Fruit fly (Drosophila melanogaster) whole organism, wandering third instar larva: ENCODE results near the gene Eig71Eg.

ENCODE experiments used
- CG32264 ChIP-seq: fragments of 200-800 bp; sonication (Bioruptor generic); optimal IDR thresholded peaks from 2 replicates; lab custom pipeline; 2016; ENCODE audit warnings: missing biosample characterization, missing genetic modification characterization
- CG9705 ChIP-seq: fragments of 200-800 bp; sonication (Bioruptor generic); optimal IDR thresholded peaks from 2 replicates; lab custom pipeline; 2018; ENCODE audit warnings: missing biosample characterization, mild to moderate bottlenecking, missing genetic modification characterization
- CrebA ChIP-seq: fragments of 200-800 bp; sonication (Bioruptor generic); optimal IDR thresholded peaks from 2 replicates; lab custom pipeline; 2016; ENCODE audit warnings: missing biosample characterization, mild to moderate bottlenecking, missing genetic modification characterization, borderline replicate concordance
- Dfd ChIP-seq: fragments of >200 bp; optimal IDR thresholded peaks from 2 replicates; lab custom pipeline; 2017; ENCODE audit warnings: missing biosample characterization, missing genetic modification characterization
- GATAd ChIP-seq: sonication (Bioruptor generic); optimal IDR thresholded peaks from 2 replicates; lab custom pipeline; 2016; ENCODE audit warnings: missing biosample characterization, missing genetic modification characterization
- HLH106 ChIP-seq: fragments of 200-800 bp; optimal IDR thresholded peaks from 3 replicates; lab custom pipeline; 2019; ENCODE audit warnings: missing biosample characterization, mild to moderate bottlenecking, missing genetic modification characterization, moderate library complexity
- Hr78 ChIP-seq: fragments of >200 bp; optimal IDR thresholded peaks from 2 replicates; lab custom pipeline; 2017; ENCODE audit warnings: missing biosample characterization, missing genetic modification characterization
- Hr83 ChIP-seq: fragments of 200-300 bp; sonication (Bioruptor generic); optimal IDR thresholded peaks from 2 replicates; lab custom pipeline; 2016; ENCODE audit warnings: missing biosample characterization, mild to moderate bottlenecking, missing genetic modification characterization, moderate library complexity; ENCODE audit not compliant: poor library complexity, severe bottlenecking
- Jra ChIP-seq: sonication (Bioruptor generic); optimal IDR thresholded peaks from 2 replicates; lab custom pipeline; 2016; ENCODE audit warnings: missing biosample characterization, missing genetic modification characterization
- Myc ChIP-seq: fragments of >200 bp; optimal IDR thresholded peaks from 2 replicates; lab custom pipeline; 2017
- N ChIP-seq: fragments of >200 bp; optimal IDR thresholded peaks from 2 replicates; lab custom pipeline; 2018; ENCODE audit warnings: missing biosample characterization, missing external identifiers, missing genetic modification characterization
- OdsH ChIP-seq: fragments of 200-800 bp; sonication (Bioruptor generic); optimal IDR thresholded peaks from 2 replicates; lab custom pipeline; 2016; ENCODE audit warnings: missing biosample characterization, mild to moderate bottlenecking, missing genetic modification characterization
- Rel ChIP-seq, 2 experiments: fragments of 200-800 bp; sonication (Bioruptor generic) in 1 of 2; optimal IDR thresholded peaks; 2 replicates in 1 of 2; 3 replicates in 1 of 2; lab custom pipeline; 2016 to 2019; ENCODE audit warnings: mild to moderate bottlenecking in 2 of 2, missing biosample characterization in 2 of 2, missing genetic modification characterization in 2 of 2, moderate library complexity in 1 of 2
- Sp1 ChIP-seq: fragments of 200-800 bp; sonication (Bioruptor generic); optimal IDR thresholded peaks from 3 replicates; lab custom pipeline; 2019; ENCODE audit warnings: missing biosample characterization, mild to moderate bottlenecking, missing genetic modification characterization, moderate library complexity
- br ChIP-seq: fragments of 200-800 bp; sonication (Bioruptor generic); optimal IDR thresholded peaks from 2 replicates; lab custom pipeline; 2016; ENCODE audit warnings: missing biosample characterization, missing genetic modification characterization
- dl ChIP-seq, 2 experiments: fragments of 175-275, 200-275 bp in 1 of 2; fragments of 200-275 bp in 1 of 2; sonication (Bioruptor generic); optimal IDR thresholded peaks; lab custom pipeline; 2018; ENCODE audit warnings: mild to moderate bottlenecking in 2 of 2, missing biosample characterization in 2 of 2, missing genetic modification characterization in 2 of 2, moderate library complexity in 2 of 2; ENCODE audit not compliant: partially characterized antibody in 2 of 2, insufficient read depth in 1 of 2
- dsf ChIP-seq: sonication (Bioruptor generic); optimal IDR thresholded peaks from 2 replicates; lab custom pipeline; 2016; ENCODE audit warnings: missing biosample characterization, missing genetic modification characterization, borderline replicate concordance
- ey ChIP-seq: fragments of 200-800 bp; sonication (Bioruptor generic); optimal IDR thresholded peaks from 2 replicates; lab custom pipeline; 2016; ENCODE audit warnings: missing biosample characterization, missing genetic modification characterization
- foxo ChIP-seq, 2 experiments: fragments of 200-800 bp; sonication (Bioruptor generic); optimal IDR thresholded peaks; 2 replicates in 1 of 2; 3 replicates in 1 of 2; lab custom pipeline; 2016 to 2017; ENCODE audit warnings: missing biosample characterization in 2 of 2, missing genetic modification characterization in 2 of 2
- fru ChIP-seq: fragments of 200-800 bp; sonication (Bioruptor generic); optimal IDR thresholded peaks from 3 replicates; lab custom pipeline; 2016; ENCODE audit warnings: missing biosample characterization, mild to moderate bottlenecking, missing genetic modification characterization
- h ChIP-seq: fragments of 200-800 bp; sonication (Bioruptor generic); optimal IDR thresholded peaks from 3 replicates; lab custom pipeline; 2016; ENCODE audit warnings: missing biosample characterization, mild to moderate bottlenecking, missing genetic modification characterization
- lola ChIP-seq: fragments of >200 bp; optimal IDR thresholded peaks from 2 replicates; lab custom pipeline; 2017; ENCODE audit warnings: missing biosample characterization, missing genetic modification characterization
- pan ChIP-seq: fragments of >200 bp; optimal IDR thresholded peaks from 2 replicates; lab custom pipeline; 2017
- psq ChIP-seq: fragments of 200-800 bp; sonication (Bioruptor generic); optimal IDR thresholded peaks from 3 replicates; lab custom pipeline; 2017; ENCODE audit warnings: missing biosample characterization, mild to moderate bottlenecking, missing genetic modification characterization, moderate library complexity
- rgr ChIP-seq: fragments of 200-800 bp; sonication (Bioruptor generic); optimal IDR thresholded peaks from 3 replicates; lab custom pipeline; 2016; ENCODE audit warnings: missing biosample characterization, mild to moderate bottlenecking, missing genetic modification characterization
- sv ChIP-seq: fragments of 200-800 bp; sonication (Bioruptor generic); optimal IDR thresholded peaks from 3 replicates; lab custom pipeline; 2016; ENCODE audit warnings: missing biosample characterization, missing genetic modification characterization
- tai ChIP-seq: sonication (Bioruptor generic); optimal IDR thresholded peaks from 2 replicates; lab custom pipeline; 2016; ENCODE audit warnings: missing biosample characterization, missing genetic modification characterization
- usp ChIP-seq: fragments of >200 bp; optimal IDR thresholded peaks from 2 replicates; lab custom pipeline; 2017; ENCODE audit warnings: missing biosample characterization, missing genetic modification characterization
- woc ChIP-seq: sonication (Bioruptor generic); optimal IDR thresholded peaks from 2 replicates; lab custom pipeline; 2016; ENCODE audit warnings: missing biosample characterization, mild to moderate bottlenecking, missing genetic modification characterization

Gene Eig71Eg

dm6 chr3L:15639978-15640377 lies 17.4 kb upstream of the Eig71Eg start:
- no peak for TF ChIP-seq br (GFP tag; lab: Kevin White, UChicago)
- TF ChIP-seq Jra (GFP tag; lab: Kevin White, UChicago), result no peak
- no peak for TF ChIP-seq OdsH
- no peak for TF ChIP-seq usp (GFP tag; lab: Kevin White, UChicago)
- no peak for TF ChIP-seq foxo (GFP tag; optimal IDR thresholded peaks at IDR 0.05; lab: Kevin White, UChicago)
- no peak for TF ChIP-seq N (GFP tag; lab: Kevin White, UChicago)
- TF ChIP-seq dl (GFP tag; optimal IDR thresholded peaks at IDR 0.05; lab: Kevin White, UChicago; ENCODE audit: insufficient read depth in 1 of 2, partially characterized antibody in 2 of 2), result no peak
- TF ChIP-seq Myc (lab: Kevin White, UChicago), result no peak
- TF ChIP-seq woc (GFP tag; lab: Kevin White, UChicago), result no peak
- TF ChIP-seq pan (lab: Kevin White, UChicago), result no peak
- no peak for TF ChIP-seq Hr78 (GFP tag; lab: Kevin White, UChicago)
- TF ChIP-seq Dfd (GFP tag; lab: Kevin White, UChicago), result no peak
- no peak for TF ChIP-seq GATAd (GFP tag; lab: Kevin White, UChicago)
- TF ChIP-seq dsf, result no peak
- TF ChIP-seq CG9705, result no peak
- no peak for TF ChIP-seq sv
- no peak for TF ChIP-seq Hr83 (GFP tag; lab: Kevin White, UChicago)
- no peak for TF ChIP-seq Rel (GFP tag; optimal IDR thresholded peaks at IDR 0.05; lab: Kevin White, UChicago)
- TF ChIP-seq Rel (tag; optimal IDR thresholded peaks at IDR 0.05; lab: Kevin White, UChicago), result no peak
- no peak for TF ChIP-seq CG32264 (GFP tag; lab: Kevin White, UChicago)

dm6 chr3L:15641590-15642019 lies 15.8 kb upstream of the Eig71Eg start:
- TF ChIP-seq Sp1 (GFP tag; lab: Kevin White, UChicago) (peak; percentile 4), N (GFP tag; lab: Kevin White, UChicago) (no peak), Rel (GFP tag; optimal IDR thresholded peaks at IDR 0.05; lab: Kevin White, UChicago) (no peak), Rel (tag; optimal IDR thresholded peaks at IDR 0.05; lab: Kevin White, UChicago) (no peak), h (GFP tag; lab: Kevin White, UChicago) (no peak), foxo (GFP tag; optimal IDR thresholded peaks at IDR 0.05; lab: Kevin White, UChicago) (peak in 1 of 2 experiments; percentile 25), fru (GFP tag; lab: Kevin White, UChicago) (peak; percentile 8), br (GFP tag; lab: Kevin White, UChicago) (peak; percentile 20), ey (GFP tag; lab: Kevin White, UChicago) (peak; percentile 11), HLH106 (peak; percentile 23), dsf (no peak), Hr83 (GFP tag; lab: Kevin White, UChicago) (no peak)

dm6 chr3L:15646182-15646581 lies 11.2 kb upstream of the Eig71Eg start:
- TF ChIP-seq Rel (GFP tag; optimal IDR thresholded peaks at IDR 0.05; lab: Kevin White, UChicago) (no peak), Rel (tag; optimal IDR thresholded peaks at IDR 0.05; lab: Kevin White, UChicago) (no peak), lola (GFP tag; lab: Kevin White, UChicago) (no peak), CrebA (no peak), dsf (no peak), rgr (GFP tag; lab: Kevin White, UChicago) (no peak)

dm6 chr3L:15647712-15648621 lies 9.5 kb upstream of the Eig71Eg start, which contains the start of the genes comm3 and CG43083:
Gene comm3 (minus strand): TSS chr3L:15647762.
Gene CG43083 (plus strand): TSS chr3L:15648571.
- peak; percentile 34 for TF ChIP-seq CrebA
- peak; percentile 32 for TF ChIP-seq fru (GFP tag; lab: Kevin White, UChicago)
- no peak for TF ChIP-seq psq (GFP tag; lab: Kevin White, UChicago)
- peak; percentile 30 for TF ChIP-seq Hr83 (GFP tag; lab: Kevin White, UChicago)
- TF ChIP-seq h (GFP tag; lab: Kevin White, UChicago), result peak; percentile 42
- TF ChIP-seq Myc (lab: Kevin White, UChicago), result no peak
- TF ChIP-seq Dfd (GFP tag; lab: Kevin White, UChicago), result no peak
- no peak for TF ChIP-seq sv

dm6 chr3L:15649561-15649960 lies 7.9 kb upstream of the Eig71Eg start, which contains the start of the genes Eig71Ea and Eig71Eb:
Gene Eig71Ea (minus strand): TSS chr3L:15649661.
Gene Eig71Eb (plus strand): TSS chr3L:15649936.
- TF ChIP-seq psq (GFP tag; lab: Kevin White, UChicago), result no peak
- TF ChIP-seq tai (GFP tag; lab: Kevin White, UChicago), result no peak
- no peak for TF ChIP-seq CrebA
- TF ChIP-seq Sp1 (GFP tag; lab: Kevin White, UChicago), result no peak
- TF ChIP-seq fru (GFP tag; lab: Kevin White, UChicago), result no peak
- no peak for TF ChIP-seq woc (GFP tag; lab: Kevin White, UChicago)
